ENCODE assay signal across 6 worm cellular contexts in the genomic region with DNA sequence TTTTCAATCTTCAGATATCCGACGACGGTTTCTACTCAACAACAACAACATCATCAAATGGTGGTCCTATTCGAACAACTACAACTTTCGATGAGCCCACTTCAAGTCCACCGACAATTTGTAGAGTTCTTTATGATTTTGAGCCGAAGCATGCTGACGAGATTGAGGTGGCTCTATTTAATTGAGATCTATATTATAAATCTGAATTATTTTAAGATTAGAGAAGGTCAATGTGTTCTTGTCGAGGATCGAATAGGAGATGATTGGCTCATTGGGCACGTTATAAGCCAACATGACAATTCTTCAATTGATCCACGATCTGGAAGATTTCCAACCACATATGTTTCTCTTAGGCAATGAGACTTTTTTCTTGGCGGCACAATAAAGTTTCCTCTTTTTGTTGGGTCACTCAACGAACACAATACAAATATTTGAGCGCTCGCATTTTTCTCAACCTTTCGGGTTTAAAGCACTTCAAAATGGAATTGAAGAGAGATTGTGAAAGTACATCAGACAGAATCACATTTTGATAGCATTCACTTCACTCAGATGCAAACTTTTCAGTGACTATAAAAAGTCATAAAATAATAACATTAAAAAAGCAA.
TF ChIP-seq lines count a peak whose summit lies in the region.

No protein-coding gene starts in this region.

TF ChIP-seq in whole organism, L1 larva, 84 proteins besides CTCF, POLR2A, EP300 and RAD21 (continues in another document):
- no peak for TF ChIP-seq rnt-1 (tag; optimal IDR thresholded peaks at IDR 0.05; lab: Kevin White, UChicago)
- TF ChIP-seq nhr-84 (tag; optimal IDR thresholded peaks at IDR 0.05; lab: Kevin White, UChicago): no peak
- TF ChIP-seq unc-86 (tag; optimal IDR thresholded peaks at IDR 0.05; lab: Kevin White, UChicago): no peak
- TF ChIP-seq elt-2 (tag; optimal IDR thresholded peaks at IDR 0.05; lab: Kevin White, UChicago): no peak
- TF ChIP-seq pag-3 (tag; optimal IDR thresholded peaks at IDR 0.05; lab: Kevin White, UChicago; ENCODE audit: borderline replicate concordance, insufficient read depth): no peak
- TF ChIP-seq nhr-47 (tag; optimal IDR thresholded peaks at IDR 0.05; lab: Kevin White, UChicago): no peak
- no peak for TF ChIP-seq sup-37 (GFP tag; optimal IDR thresholded peaks at IDR 0.05; lab: Kevin White, UChicago)
- no peak for TF ChIP-seq pax-3 (tag; optimal IDR thresholded peaks at IDR 0.05; lab: Kevin White, UChicago)
- no peak for TF ChIP-seq hlh-4 (tag; optimal IDR thresholded peaks at IDR 0.05; lab: Kevin White, UChicago)
- no peak for TF ChIP-seq efl-1 (optimal IDR thresholded peaks at IDR 0.05; lab: Kevin White, UChicago)
- peak in 1 of 2 experiments; percentile 92 for TF ChIP-seq efl-1 (GFP tag; optimal IDR thresholded peaks at IDR 0.05 in 1 of 2; lab: Kevin White, UChicago)
- no peak for TF ChIP-seq unc-62 (GFP tag; optimal IDR thresholded peaks at IDR 0.05; lab: Kevin White, UChicago)
- TF ChIP-seq nhr-71 (tag; optimal IDR thresholded peaks at IDR 0.05; lab: Kevin White, UChicago): peak; percentile 1
- TF ChIP-seq ceh-88 (GFP tag; IDR thresholded peaks at IDR 0.05; lab: Robert Waterston, UW): no peak

TF ChIP-seq in whole organism, L2 larva, 48 proteins besides CTCF, POLR2A, EP300 and RAD21 (continues in another document):
- TF ChIP-seq nhr-10 (tag; optimal IDR thresholded peaks at IDR 0.05; lab: Kevin White, UChicago): no peak
- TF ChIP-seq unc-55 (GFP tag; optimal IDR thresholded peaks at IDR 0.05; lab: Kevin White, UChicago): peak; percentile 11
- no peak for TF ChIP-seq dmd-4 (tag; optimal IDR thresholded peaks at IDR 0.05; lab: Kevin White, UChicago)
- peak; percentile 67 for TF ChIP-seq nhr-12 (tag; optimal IDR thresholded peaks at IDR 0.05; lab: Kevin White, UChicago)
- no peak for TF ChIP-seq unc-62 (GFP tag; optimal IDR thresholded peaks at IDR 0.05; lab: Kevin White, UChicago)
- TF ChIP-seq F13H6.1 (tag; optimal IDR thresholded peaks at IDR 0.05; lab: Kevin White, UChicago): no peak
- TF ChIP-seq lsy-2 (tag; optimal IDR thresholded peaks at IDR 0.05; lab: Kevin White, UChicago): peak in 1 of 2 experiments; percentile 43
- TF ChIP-seq skn-1 (tag; optimal IDR thresholded peaks at IDR 0.05; lab: Kevin White, UChicago): no peak
- TF ChIP-seq alr-1 (tag; optimal IDR thresholded peaks at IDR 0.05; lab: Kevin White, UChicago): no peak
- peak; percentile 19 for TF ChIP-seq egl-27 (tag; optimal IDR thresholded peaks at IDR 0.05; lab: Kevin White, UChicago)
- TF ChIP-seq sma-3 (GFP tag; optimal IDR thresholded peaks at IDR 0.05; lab: Kevin White, UChicago): peak; percentile 26
- no peak for TF ChIP-seq mdl-1 (tag; optimal IDR thresholded peaks at IDR 0.05; lab: Kevin White, UChicago)
- no peak for TF ChIP-seq R02D3.7 (tag; optimal IDR thresholded peaks at IDR 0.05; lab: Kevin White, UChicago)
- TF ChIP-seq Y55F3AM.14 (GFP tag; optimal IDR thresholded peaks at IDR 0.05; lab: Kevin White, UChicago): no peak
- TF ChIP-seq nhr-25 (tag; optimal IDR thresholded peaks at IDR 0.05; lab: Kevin White, UChicago): peak; percentile 70

TF ChIP-seq in whole organism, L3 larva, 47 proteins besides CTCF, POLR2A, EP300 and RAD21 (continues in another document):
- TF ChIP-seq nhr-76 (tag; optimal IDR thresholded peaks at IDR 0.05; lab: Kevin White, UChicago) (no peak), fkh-10 (GFP tag; optimal IDR thresholded peaks at IDR 0.05; lab: Kevin White, UChicago) (no peak), nhr-11 (tag; optimal IDR thresholded peaks at IDR 0.05; lab: Kevin White, UChicago) (no peak), R02D3.7 (tag; optimal IDR thresholded peaks at IDR 0.05; lab: Kevin White, UChicago) (no peak), tbx-2 (tag; optimal IDR thresholded peaks at IDR 0.05; lab: Kevin White, UChicago) (peak; percentile 17), nhr-77 (tag; optimal IDR thresholded peaks at IDR 0.05; lab: Kevin White, UChicago) (no peak), pha-4 (tag; optimal IDR thresholded peaks at IDR 0.05; lab: Kevin White, UChicago) (peak; percentile 60), eor-1 (tag; optimal IDR thresholded peaks at IDR 0.05; lab: Kevin White, UChicago) (no peak), ama-1 (optimal IDR thresholded peaks at IDR 0.05; lab: Kevin White, UChicago) (peak; percentile 72), egl-5 (tag; optimal IDR thresholded peaks at IDR 0.05; lab: Kevin White, UChicago) (no peak), zag-1 (tag; optimal IDR thresholded peaks at IDR 0.05; lab: Kevin White, UChicago) (no peak), nhr-28 (tag; optimal IDR thresholded peaks at IDR 0.05; lab: Kevin White, UChicago) (no peak), egl-27 (tag; optimal IDR thresholded peaks at IDR 0.05; lab: Kevin White, UChicago) (peak; percentile 10), elt-1 (tag; optimal IDR thresholded peaks at IDR 0.05; lab: Kevin White, UChicago) (no peak), mdl-1 (tag; optimal IDR thresholded peaks at IDR 0.05; lab: Kevin White, UChicago) (no peak), lsy-12 (tag; optimal IDR thresholded peaks at IDR 0.05; lab: Kevin White, UChicago) (peak; percentile 26)

TF ChIP-seq in whole organism, L4 larva, 104 proteins besides CTCF, POLR2A, EP300 and RAD21 (continues in another document):
- peak; percentile 66 for TF ChIP-seq T26A8.4 (GFP tag; IDR thresholded peaks at IDR 0.05; lab: Robert Waterston, UW)
- TF ChIP-seq tra-1 (GFP tag; IDR thresholded peaks at IDR 0.05; lab: Robert Waterston, UW): no peak
- TF ChIP-seq lin-15B (tag; optimal IDR thresholded peaks at IDR 0.05; lab: Kevin White, UChicago): no peak
- TF ChIP-seq daf-16 (GFP tag; optimal IDR thresholded peaks at IDR 0.05; lab: Kevin White, UChicago): no peak
- TF ChIP-seq daf-16 (tag; optimal IDR thresholded peaks at IDR 0.05; lab: Kevin White, UChicago): peak; percentile 2
- no peak for TF ChIP-seq ceh-82 (tag; optimal IDR thresholded peaks at IDR 0.05; lab: Kevin White, UChicago)
- TF ChIP-seq zip-11 (GFP tag; IDR thresholded peaks at IDR 0.05; lab: Robert Waterston, UW): no peak
- no peak for TF ChIP-seq mdt-29 (GFP tag; IDR thresholded peaks at IDR 0.05; lab: Robert Waterston, UW)
- TF ChIP-seq ZK337.2 (GFP tag; IDR thresholded peaks at IDR 0.05; lab: Robert Waterston, UW): no peak
- no peak for TF ChIP-seq lin-29 (GFP tag; IDR thresholded peaks at IDR 0.05; lab: Robert Waterston, UW)
- no peak for TF ChIP-seq set-16 (GFP tag; IDR thresholded peaks at IDR 0.05; lab: Robert Waterston, UW)
- peak; percentile 67 for TF ChIP-seq snpc-1.2 (GFP tag; IDR thresholded peaks at IDR 0.05; lab: Robert Waterston, UW)
- no peak for TF ChIP-seq ceh-20 (GFP tag; IDR thresholded peaks at IDR 0.05; lab: Robert Waterston, UW)
- TF ChIP-seq gei-8 (GFP tag; optimal IDR thresholded peaks at IDR 0.05; lab: Kevin White, UChicago): no peak
- TF ChIP-seq pqm-1 (tag; optimal IDR thresholded peaks at IDR 0.05; lab: Kevin White, UChicago): no peak
- TF ChIP-seq hmg-1.1 (GFP tag; IDR thresholded peaks at IDR 0.05; lab: Robert Waterston, UW): peak; percentile 53

TF ChIP-seq in whole organism, early embryonic, 17 proteins besides CTCF, POLR2A, EP300 and RAD21:
- no peak for TF ChIP-seq tra-4 (tag; optimal IDR thresholded peaks at IDR 0.05; lab: Kevin White, UChicago)
- TF ChIP-seq ama-1 (optimal IDR thresholded peaks at IDR 0.05; lab: Kevin White, UChicago): peak; percentile 38

TF ChIP-seq in whole organism, young adult, 124 proteins besides CTCF, POLR2A, EP300 and RAD21 (continues in another document):
- peak; percentile 75 for TF ChIP-seq efl-1 (GFP tag; optimal IDR thresholded peaks at IDR 0.05; lab: Kevin White, UChicago)
- no peak for TF ChIP-seq hlh-26 (GFP tag; conservative IDR thresholded peaks at IDR 0.05; lab: Robert Waterston, UW)
- no peak for TF ChIP-seq ztf-26 (tag; optimal IDR thresholded peaks at IDR 0.05; lab: Kevin White, UChicago)
- TF ChIP-seq madf-10 (tag; optimal IDR thresholded peaks at IDR 0.05; lab: Kevin White, UChicago): no peak
- TF ChIP-seq K12H6.12 (tag; optimal IDR thresholded peaks at IDR 0.05; lab: Kevin White, UChicago): peak; percentile 25
- peak; percentile 7 for TF ChIP-seq lsl-1 (GFP tag; optimal IDR thresholded peaks at IDR 0.05; lab: Kevin White, UChicago)
- TF ChIP-seq lin-54 (GFP tag; optimal IDR thresholded peaks at IDR 0.05; lab: Kevin White, UChicago): peak; percentile 66
- no peak for TF ChIP-seq nhr-80 (tag; optimal IDR thresholded peaks at IDR 0.05; lab: Kevin White, UChicago)
- TF ChIP-seq F57A8.1 (GFP tag; optimal IDR thresholded peaks at IDR 0.05; lab: Kevin White, UChicago): no peak
- TF ChIP-seq attf-5 (GFP tag; optimal IDR thresholded peaks at IDR 0.05; lab: Kevin White, UChicago): peak; percentile 3
- TF ChIP-seq Y53F4B.3 (GFP tag; IDR thresholded peaks at IDR 0.05; lab: Robert Waterston, UW): no peak
- TF ChIP-seq F37B4.10 (GFP tag; IDR thresholded peaks at IDR 0.05; lab: Robert Waterston, UW): 0 out of 2 replicates have a peak, but pooled peaks have one; percentile 64
- TF ChIP-seq ztf-18 (tag; optimal IDR thresholded peaks at IDR 0.05; lab: Kevin White, UChicago): peak; percentile 64
- TF ChIP-seq aptf-2 (GFP tag; conservative IDR thresholded peaks at IDR 0.05; lab: Robert Waterston, UW): peak; percentile 63; the same call in 1 of the 2 replicates
- no peak for TF ChIP-seq B0261.1 (tag; optimal IDR thresholded peaks at IDR 0.05; lab: Kevin White, UChicago)
- TF ChIP-seq ztf-6 (GFP tag; IDR thresholded peaks at IDR 0.05; lab: Robert Waterston, UW): no peak
- TF ChIP-seq cebp-2 (GFP tag; IDR thresholded peaks at IDR 0.05; lab: Robert Waterston, UW): 0 out of 2 replicates have a peak, but pooled peaks have one; percentile 58
- peak; percentile 86 for TF ChIP-seq hsf-1 (GFP tag; IDR thresholded peaks at IDR 0.05; lab: Robert Waterston, UW)
- TF ChIP-seq snpc-1.3 (tag; optimal IDR thresholded peaks at IDR 0.05; lab: Kevin White, UChicago; ENCODE audit: insufficient read depth): peak; percentile 46
- TF ChIP-seq lsy-27 (tag; optimal IDR thresholded peaks at IDR 0.05; lab: Kevin White, UChicago; ENCODE audit: borderline replicate concordance, insufficient read depth): no peak
- TF ChIP-seq ceh-27 (GFP tag; optimal IDR thresholded peaks at IDR 0.05; lab: Kevin White, UChicago): peak; percentile 19
- TF ChIP-seq snpc-1.1 (tag; optimal IDR thresholded peaks at IDR 0.05; lab: Kevin White, UChicago; ENCODE audit: insufficient read depth): no peak
- peak; percentile 79 for TF ChIP-seq madf-6 (GFP tag; IDR thresholded peaks at IDR 0.05; lab: Robert Waterston, UW)
- TF ChIP-seq xnd-1 (tag; optimal IDR thresholded peaks at IDR 0.05; lab: Kevin White, UChicago): peak; percentile 49
- peak; percentile 53 for TF ChIP-seq rcor-1 (GFP tag; IDR thresholded peaks at IDR 0.05; lab: Robert Waterston, UW)
- peak; percentile 41 for TF ChIP-seq T26A5.8 (tag; optimal IDR thresholded peaks at IDR 0.05; lab: Kevin White, UChicago)
- TF ChIP-seq repo-1 (tag; optimal IDR thresholded peaks at IDR 0.05; lab: Kevin White, UChicago): peak; percentile 82
- peak; percentile 77 for TF ChIP-seq tlf-1 (GFP tag; optimal IDR thresholded peaks at IDR 0.05; lab: Kevin White, UChicago)
- peak; percentile 95 for TF ChIP-seq hrde-1 (tag; optimal IDR thresholded peaks at IDR 0.05; lab: Kevin White, UChicago; ENCODE audit: borderline replicate concordance)
